Worm (Caenorhabditis elegans) whole organism, midembryonic: ENCODE data around the gene Y55F3BL.4.

ENCODE experiments used
- T22C8.4 ChIP-seq: fragments of 200-800 bp; sonication (Bioruptor generic); IDR thresholded peaks from 2 replicates; pipeline ENCODE4 v1.3.6; 2022; ENCODE audit warnings: missing genetic modification characterization, missing compliant biosample characterization
- flt-1 ChIP-seq: fragments of 200-800 bp; sonication (Bioruptor generic); IDR thresholded peaks from 2 replicates; pipeline ENCODE4 v1.3.6; 2022; ENCODE audit warnings: missing genetic modification characterization, missing compliant biosample characterization
- klf-2 ChIP-seq: fragments of 200-800 bp; sonication (Bioruptor generic); conservative IDR thresholded peaks from 2 replicates; pipeline ENCODE4 v1.3.6; 2022; ENCODE audit warnings: missing genetic modification reagents, missing genetic modification characterization, missing compliant biosample characterization
- med-1 ChIP-seq: sonication (generic microtip); optimal IDR thresholded peaks from 2 replicates; lab custom pipeline; 2017; ENCODE audit warnings: missing genetic modification characterization, mild to moderate bottlenecking, missing compliant biosample characterization, antibody characterized with exemption, missing genetic modification reagents; ENCODE audit not compliant: insufficient read depth
- ref-1 ChIP-seq: fragments of 200-800 bp; sonication (Bioruptor generic); conservative IDR thresholded peaks from 2 replicates; pipeline ENCODE4 v1.3.6; 2022; ENCODE audit warnings: missing genetic modification reagents, missing genetic modification characterization, missing compliant biosample characterization
- tab-1 ChIP-seq: fragments of 200-800 bp; sonication (Bioruptor generic); IDR thresholded peaks from 2 replicates; pipeline ENCODE4 v1.3.6; 2022; ENCODE audit warnings: missing genetic modification characterization, missing compliant biosample characterization
- ztf-23 ChIP-seq: fragments of 200-800 bp; sonication (Bioruptor generic); IDR thresholded peaks from 2 replicates; pipeline ENCODE4 v1.3.6; 2022; ENCODE audit warnings: missing genetic modification reagents, missing genetic modification characterization, missing compliant biosample characterization
- ztf-29 ChIP-seq: fragments of 200-800 bp; sonication (Bioruptor generic); IDR thresholded peaks from 2 replicates; pipeline ENCODE4 v1.3.6; 2022; ENCODE audit warnings: missing genetic modification reagents, missing genetic modification characterization, missing compliant biosample characterization

DNA sequence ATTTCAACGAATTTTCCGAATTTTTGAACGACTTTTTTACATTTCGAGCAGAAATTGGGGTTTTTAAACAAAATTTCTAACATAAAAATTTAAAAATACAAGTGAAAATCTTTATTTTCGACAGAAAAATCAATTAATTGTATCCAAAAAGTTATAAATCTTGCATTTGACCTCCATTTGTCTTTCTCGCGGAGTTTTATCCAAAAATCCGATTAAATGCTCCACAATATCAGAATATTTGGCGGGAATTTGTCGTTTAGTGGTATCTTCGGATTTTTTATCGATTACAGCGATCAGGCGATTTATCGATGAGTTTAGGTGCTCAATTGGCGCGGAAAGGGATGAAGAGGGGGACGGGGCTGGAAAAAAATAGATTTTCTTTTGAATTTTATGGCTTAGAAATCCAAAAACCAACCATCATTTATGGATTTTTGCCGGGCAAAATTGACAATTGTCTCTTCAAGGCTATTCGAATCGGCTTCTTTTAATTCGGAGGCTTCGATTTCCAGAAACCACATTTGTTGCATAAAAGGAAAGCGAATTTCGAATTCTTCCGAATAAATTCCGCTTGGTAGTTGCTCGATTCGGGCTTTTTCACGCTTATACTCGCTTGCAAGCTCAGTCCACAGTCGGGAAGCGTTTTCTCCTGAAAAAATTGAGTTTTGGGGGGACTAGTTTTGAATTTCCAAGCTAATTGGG is 25.5 kb downstream of the Y55F3BL.4 start:
- TF ChIP-seq tab-1 (no peak), med-1 (GFP tag; lab: Kevin White, UChicago) (no peak), ztf-23 (no peak), ztf-29 (GFP tag; lab: Robert Waterston, UW) (no peak), flt-1 (GFP tag; lab: Robert Waterston, UW) (no peak), ref-1 (GFP tag; lab: Robert Waterston, UW) (no peak), T22C8.4 (GFP tag; lab: Robert Waterston, UW) (no peak), klf-2 (no peak)
